Worm (Caenorhabditis elegans) whole organism, midembryonic: ENCODE measurements around the gene F20D6.12.

Experiments
- T22C8.4 ChIP-seq: fragments of 200-800 bp; sonication (Bioruptor generic); IDR thresholded peaks from 2 replicates; pipeline ENCODE4 v1.3.6; 2022; ENCODE audit warnings: missing genetic modification characterization, missing compliant biosample characterization
- cog-1 ChIP-seq: sonication (generic microtip); optimal IDR thresholded peaks from 2 replicates; lab custom pipeline; 2016; ENCODE audit warnings: missing genetic modification characterization, missing compliant biosample characterization
- flt-1 ChIP-seq: fragments of 200-800 bp; sonication (Bioruptor generic); IDR thresholded peaks from 2 replicates; pipeline ENCODE4 v1.3.6; 2022; ENCODE audit warnings: missing genetic modification characterization, missing compliant biosample characterization
- klf-2 ChIP-seq: fragments of 200-800 bp; sonication (Bioruptor generic); conservative IDR thresholded peaks from 2 replicates; pipeline ENCODE4 v1.3.6; 2022; ENCODE audit warnings: missing genetic modification reagents, missing genetic modification characterization, missing compliant biosample characterization
- ref-1 ChIP-seq: fragments of 200-800 bp; sonication (Bioruptor generic); conservative IDR thresholded peaks from 2 replicates; pipeline ENCODE4 v1.3.6; 2022; ENCODE audit warnings: missing genetic modification reagents, missing genetic modification characterization, missing compliant biosample characterization
- tab-1 ChIP-seq: fragments of 200-800 bp; sonication (Bioruptor generic); IDR thresholded peaks from 2 replicates; pipeline ENCODE4 v1.3.6; 2022; ENCODE audit warnings: missing genetic modification characterization, missing compliant biosample characterization
- ztf-29 ChIP-seq: fragments of 200-800 bp; sonication (Bioruptor generic); IDR thresholded peaks from 2 replicates; pipeline ENCODE4 v1.3.6; 2022; ENCODE audit warnings: missing genetic modification reagents, missing genetic modification characterization, missing compliant biosample characterization

DNA sequence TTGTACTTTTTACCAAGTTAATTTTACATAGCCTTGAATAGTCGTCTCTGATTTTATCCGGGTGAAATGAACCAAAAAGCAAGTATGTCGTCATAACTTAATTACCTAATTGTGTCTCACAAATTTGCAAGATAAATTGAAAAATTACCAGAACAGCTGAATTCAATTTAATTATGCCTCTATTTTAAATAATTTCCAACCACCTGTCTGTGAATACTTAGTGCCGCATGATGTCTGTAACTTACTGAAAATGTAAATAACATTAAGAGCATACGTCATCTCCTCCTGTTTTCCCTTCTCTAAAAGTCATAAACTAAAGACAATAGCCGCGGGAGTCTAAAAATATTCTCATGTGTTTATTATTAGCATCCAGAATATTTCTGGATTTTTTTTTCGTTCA is 19.6 kb downstream of the F20D6.12 start:
- TF ChIP-seq klf-2 (GFP tag; lab: Robert Waterston, UW) (no peak), T22C8.4 (GFP tag; lab: Robert Waterston, UW) (no peak), tab-1 (GFP tag; lab: Robert Waterston, UW) (no peak), ref-1 (GFP tag; lab: Robert Waterston, UW) (no peak), ztf-29 (no peak), cog-1 (tag; lab: Kevin White, UChicago) (no peak), flt-1 (GFP tag; lab: Robert Waterston, UW) (no peak)
